Fruit fly (Drosophila melanogaster): ENCODE results near the gene Glyp.

Gene Glyp

DNA sequence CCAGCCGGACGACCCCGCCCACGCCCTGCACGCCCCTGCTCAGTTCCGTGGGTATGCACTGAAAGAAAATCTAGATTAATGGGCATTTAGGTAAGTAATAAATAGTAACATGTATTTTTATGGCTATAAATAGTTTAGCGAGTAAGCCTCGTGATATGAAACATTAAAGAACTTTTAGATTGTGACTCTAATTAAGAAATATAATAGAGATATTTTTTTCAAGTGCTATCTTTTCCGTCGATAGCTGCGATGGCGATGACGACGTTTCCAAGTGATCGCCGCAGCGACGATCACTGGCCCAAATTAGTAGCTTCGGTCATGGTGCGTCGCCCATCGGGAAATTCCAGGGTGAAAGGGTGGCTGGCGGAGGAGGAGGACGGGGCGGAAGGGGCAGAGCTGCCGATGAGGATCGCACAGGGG, 49.5 kb downstream of the Glyp start (continued):
- TF ChIP-seq pb (GFP tag; optimal IDR thresholded peaks at IDR 0.05) (peak; percentile 64), ranshi (GFP tag; IDR thresholded peaks at IDR 0.05) (peak; percentile 91), toy (GFP tag; IDR thresholded peaks at IDR 0.05) (peak; percentile 45), Eip74EF (GFP tag; optimal IDR thresholded peaks at IDR 0.05) (peak in 1 of 2 experiments; percentile 92), CG17328 (GFP tag; IDR thresholded peaks at IDR 0.05) (peak; percentile 93), crp (GFP tag; optimal IDR thresholded peaks at IDR 0.05) (peak in 1 of 2 experiments; percentile 37), CG1792 (GFP tag; optimal IDR thresholded peaks at IDR 0.05) (peak; percentile 54), CG31224 (GFP tag; IDR thresholded peaks at IDR 0.05) (peak; percentile 79), Ravus (GFP tag; IDR thresholded peaks at IDR 0.05) (peak; percentile 58), CG15269 (tag; optimal IDR thresholded peaks at IDR 0.05) (peak; percentile 91), CG11085 (GFP tag; IDR thresholded peaks at IDR 0.05) (peak; percentile 63; the same call in 1 of the 2 replicates), danr (GFP tag; IDR thresholded peaks at IDR 0.05) (peak; percentile 70), Trl (optimal IDR thresholded peaks at IDR 0.05) (no peak), Trl (GFP tag; optimal IDR thresholded peaks at IDR 0.05) (peak; percentile 75), phol (tag; optimal IDR thresholded peaks at IDR 0.05) (peak; percentile 94), CG1603 (tag; optimal IDR thresholded peaks at IDR 0.05) (peak; percentile 91), CG10431 (GFP tag; optimal IDR thresholded peaks at IDR 0.05) (peak; percentile 69), CG2889 (GFP tag; IDR thresholded peaks at IDR 0.05) (peak; percentile 72; the same call in 2 of the 3 replicates), CG6854 (GFP tag; optimal IDR thresholded peaks at IDR 0.05) (peak; percentile 79), CG31365 (tag; optimal IDR thresholded peaks at IDR 0.05) (peak; percentile 63), da (GFP tag; optimal IDR thresholded peaks at IDR 0.05) (peak; percentile 51), nerfin-1 (tag; optimal IDR thresholded peaks at IDR 0.05) (peak; percentile 90), gsb-n (tag; optimal IDR thresholded peaks at IDR 0.05) (peak; percentile 93), Sry-δ (GFP tag; optimal IDR thresholded peaks at IDR 0.05) (peak; percentile 35), dan (GFP tag; IDR thresholded peaks at IDR 0.05) (peak; percentile 56; the same call in 1 of the 2 replicates), CG9797 (GFP tag; optimal IDR thresholded peaks at IDR 0.05) (peak; percentile 29), zfh1 (GFP tag; IDR thresholded peaks at IDR 0.05) (peak; percentile 93), CG31388 (GFP tag; optimal IDR thresholded peaks at IDR 0.05) (peak; percentile 70), crc (GFP tag; optimal IDR thresholded peaks at IDR 0.05) (peak; percentile 40), lab (GFP tag; optimal IDR thresholded peaks at IDR 0.05) (peak; percentile 92), gcm (GFP tag; optimal IDR thresholded peaks at IDR 0.05) (peak; percentile 93), CG6175 (GFP tag; IDR thresholded peaks at IDR 0.05) (peak; percentile 52; the same call in 1 of the 3 replicates), CG18262 (tag; optimal IDR thresholded peaks at IDR 0.05) (peak; percentile 93), Abd-B (GFP tag; optimal IDR thresholded peaks at IDR 0.05) (peak; percentile 85), CG9609 (GFP tag; optimal IDR thresholded peaks at IDR 0.05) (peak; percentile 78), CG5953 (GFP tag; IDR thresholded peaks at IDR 0.05) (peak; percentile 87), GATAe (GFP tag; conservative IDR thresholded peaks at IDR 0.05) (peak; percentile 62), aop (GFP tag; IDR thresholded peaks at IDR 0.05) (peak; percentile 93), YL-1 (GFP tag; optimal IDR thresholded peaks at IDR 0.05) (peak; percentile 27), CG14860 (GFP tag; IDR thresholded peaks at IDR 0.05; ENCODE audit: partially characterized antibody) (no peak), CkIIα-i1 (GFP tag; IDR thresholded peaks at IDR 0.05) (peak; percentile 62), CG30431 (GFP tag; optimal IDR thresholded peaks at IDR 0.05) (peak; percentile 78), NK7.1 (GFP tag; optimal IDR thresholded peaks at IDR 0.05) (peak; percentile 61), Jarid2 (GFP tag; optimal IDR thresholded peaks at IDR 0.05) (peak; percentile 57), CG11247 (GFP tag; IDR thresholded peaks at IDR 0.05) (peak; percentile 67), CG4404 (GFP tag; IDR thresholded peaks at IDR 0.05) (peak; percentile 84), HLH54F (GFP tag; optimal IDR thresholded peaks at IDR 0.05) (peak; percentile 52), CG1529 (GFP tag; optimal IDR thresholded peaks at IDR 0.05) (peak; percentile 85), CG17912 (GFP tag; optimal IDR thresholded peaks at IDR 0.05) (no peak), tap (tag; optimal IDR thresholded peaks at IDR 0.05) (peak; percentile 95), caup (GFP tag; optimal IDR thresholded peaks at IDR 0.05; ENCODE audit: severe bottlenecking) (peak; percentile 80)
